Worm (Caenorhabditis elegans): ENCODE results near the gene copb-1.

Gene copb-1

ce11 chrII:3063366-3063765 lies 15.2 kb upstream of the copb-1 start:
- TF ChIP-seq ceh-6 (GFP tag; optimal IDR thresholded peaks at IDR 0.05): no peak
- peak; percentile 62 for TF ChIP-seq ceh-48 (tag; optimal IDR thresholded peaks at IDR 0.05)
- TF ChIP-seq hlh-15 (tag; optimal IDR thresholded peaks at IDR 0.05): no peak

- TF ChIP-seq ceh-48 (tag; optimal IDR thresholded peaks at IDR 0.05): peak; percentile 52
- no peak for TF ChIP-seq ceh-14 (tag; optimal IDR thresholded peaks at IDR 0.05)
- TF ChIP-seq ets-4 (tag; optimal IDR thresholded peaks at IDR 0.05): no peak
- no peak for TF ChIP-seq ceh-30 (tag; optimal IDR thresholded peaks at IDR 0.05)
Observed at ce11 chrII:3063984-3064383, 14.6 kb upstream of the copb-1 start.

DNA sequence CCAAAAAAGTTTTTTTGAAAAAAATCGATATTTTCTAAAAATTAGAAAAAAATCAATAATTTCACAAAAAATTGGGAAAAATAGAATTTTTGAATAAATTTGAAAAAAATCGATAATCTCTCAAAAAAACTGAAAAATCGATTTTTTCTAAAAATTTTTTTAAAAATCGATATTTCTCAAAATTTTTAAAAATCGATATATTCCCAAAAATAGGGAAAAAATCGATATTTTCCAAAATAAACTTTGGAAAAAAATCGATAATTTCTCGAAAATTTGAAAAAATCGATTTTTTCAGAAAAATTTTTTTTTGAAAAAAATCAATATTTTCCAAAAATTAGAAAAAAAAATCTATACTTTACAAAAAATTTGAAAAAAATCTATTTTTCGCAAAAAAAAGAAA lies 14.0 kb upstream of the copb-1 start:
- peak; percentile 20 for TF ChIP-seq ceh-48 (tag; optimal IDR thresholded peaks at IDR 0.05)
- TF ChIP-seq F13H6.1 (tag; optimal IDR thresholded peaks at IDR 0.05): no peak

ce11 chrII:3065086-3065485 lies 13.5 kb upstream of the copb-1 start:
- TF ChIP-seq pha-4 (tag; optimal IDR thresholded peaks at IDR 0.05) (no peak), nhr-11 (tag; optimal IDR thresholded peaks at IDR 0.05) (no peak), pat-9 (tag; optimal IDR thresholded peaks at IDR 0.05) (no peak), fkh-10 (GFP tag; optimal IDR thresholded peaks at IDR 0.05) (no peak), gmeb-2 (tag; optimal IDR thresholded peaks at IDR 0.05) (no peak), ceh-19 (GFP tag; optimal IDR thresholded peaks at IDR 0.05) (no peak), ceh-31 (tag; optimal IDR thresholded peaks at IDR 0.05) (no peak), unc-86 (tag; optimal IDR thresholded peaks at IDR 0.05) (no peak), ahr-1 (tag; optimal IDR thresholded peaks at IDR 0.05) (no peak), pha-2 (tag; optimal IDR thresholded peaks at IDR 0.05) (no peak), rnt-1 (tag; optimal IDR thresholded peaks at IDR 0.05) (no peak), ets-4 (tag; optimal IDR thresholded peaks at IDR 0.05) (no peak), pqm-1 (tag; optimal IDR thresholded peaks at IDR 0.05) (no peak), ceh-48 (tag; optimal IDR thresholded peaks at IDR 0.05) (no peak), fkh-6 (tag; optimal IDR thresholded peaks at IDR 0.05) (no peak), eyg-1 (tag; optimal IDR thresholded peaks at IDR 0.05) (no peak), T23F11.4 (GFP tag; optimal IDR thresholded peaks at IDR 0.05) (no peak), sox-2 (GFP tag; IDR thresholded peaks at IDR 0.05) (no peak), hlh-30 (tag; optimal IDR thresholded peaks at IDR 0.05; ENCODE audit: insufficient read depth) (no peak), dmd-4 (tag; optimal IDR thresholded peaks at IDR 0.05; ENCODE audit: borderline replicate concordance) (no peak)

DNA sequence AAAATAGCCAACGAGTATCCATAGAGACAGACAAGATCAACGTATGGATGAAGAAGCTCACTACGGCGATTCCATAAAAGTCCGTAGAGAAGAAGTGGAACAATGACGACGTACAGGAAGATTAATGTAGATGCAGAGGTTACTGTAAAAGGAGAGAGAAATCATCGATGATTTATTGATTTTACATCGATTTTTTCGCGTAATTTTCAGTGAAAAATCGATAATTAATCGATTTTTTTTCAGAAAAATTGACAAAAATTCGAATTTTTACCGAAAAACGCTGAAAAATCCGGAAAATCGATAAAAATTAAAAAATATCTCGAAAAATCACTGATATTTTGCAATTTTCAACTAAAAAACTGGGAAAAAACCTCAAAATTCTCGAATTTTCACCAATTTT lies 12.2 kb upstream of the copb-1 start:
- TF ChIP-seq hlh-8 (tag; optimal IDR thresholded peaks at IDR 0.05) (no peak), ceh-48 (tag; optimal IDR thresholded peaks at IDR 0.05) (peak; percentile 15)

DNA sequence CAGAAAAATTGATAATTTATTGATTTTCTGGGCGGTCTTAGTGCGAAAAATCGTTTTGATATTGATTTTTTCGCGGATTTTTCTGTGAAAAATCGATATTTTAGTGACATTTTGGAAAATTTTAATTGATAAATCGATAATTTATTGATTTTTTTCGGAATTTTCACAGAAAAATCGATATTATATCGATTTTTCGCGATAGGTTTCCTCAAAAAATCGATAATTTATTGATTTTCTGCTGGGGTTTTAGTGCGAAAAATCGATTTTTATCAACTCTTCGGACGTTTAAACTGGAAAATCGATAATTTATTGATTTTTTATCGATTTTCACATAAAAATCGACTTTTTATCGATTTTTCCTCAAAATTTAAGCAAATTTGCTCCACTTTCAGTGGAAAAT lies 11.1 kb upstream of the copb-1 start:
- TF ChIP-seq eyg-1 (tag; optimal IDR thresholded peaks at IDR 0.05) (no peak), ceh-14 (tag; optimal IDR thresholded peaks at IDR 0.05) (no peak), ceh-48 (tag; optimal IDR thresholded peaks at IDR 0.05) (peak; percentile 33), rnt-1 (tag; optimal IDR thresholded peaks at IDR 0.05) (no peak)

ce11 chrII:3067896-3068295 lies 10.7 kb upstream of the copb-1 start:
- TF ChIP-seq ceh-45 (GFP tag; IDR thresholded peaks at IDR 0.05) (no peak), dmd-4 (tag; optimal IDR thresholded peaks at IDR 0.05; ENCODE audit: borderline replicate concordance) (no peak), sdc-2 (tag; optimal IDR thresholded peaks at IDR 0.05) (no peak), ceh-18 (tag; optimal IDR thresholded peaks at IDR 0.05) (no peak)

- TF ChIP-seq ceh-24 (tag; optimal IDR thresholded peaks at IDR 0.05): no peak
- no peak for TF ChIP-seq sox-2 (GFP tag; IDR thresholded peaks at IDR 0.05)
- no peak for TF ChIP-seq elt-4 (tag; optimal IDR thresholded peaks at IDR 0.05)
- peak; percentile 16 for TF ChIP-seq ceh-48 (tag; optimal IDR thresholded peaks at IDR 0.05)
Observed at ce11 chrII:3068646-3069045, 9.9 kb upstream of the copb-1 start.
